Worm (Caenorhabditis elegans) whole organism, L4 larva: ENCODE measurements around the gene ZC53.1.

ENCODE experiments used
- F49E8.2 ChIP-seq: sonication (generic microtip); optimal IDR thresholded peaks from 2 replicates; lab custom pipeline; 2016; ENCODE audit warnings: missing compliant biosample characterization, mild to moderate bottlenecking, missing genetic modification characterization, borderline replicate concordance
- Y5F2A.4 ChIP-seq: fragments of 200-800 bp; sonication (Bioruptor generic); optimal IDR thresholded peaks from 2 replicates; lab custom pipeline; 2018; ENCODE audit warnings: mild to moderate bottlenecking, missing genetic modification characterization, missing compliant biosample characterization
- aly-2 ChIP-seq: sonication (generic microtip); optimal IDR thresholded peaks from 2 replicates; lab custom pipeline; 2018; ENCODE audit warnings: missing biosample characterization, missing genetic modification characterization
- ama-1 ChIP-seq: fragments of 150-350 bp; optimal IDR thresholded peaks from 2 replicates; lab custom pipeline; 2014; ENCODE audit warnings: inconsistent platforms, mixed read lengths
- egl-27 ChIP-seq: sonication (generic microtip); optimal IDR thresholded peaks from 3 replicates; lab custom pipeline; 2017; ENCODE audit warnings: missing biosample characterization, missing genetic modification reagents, missing genetic modification characterization
- mdl-1 ChIP-seq, 2 experiments: fragments of 150-350 bp in 1 of 2; sonication (generic microtip) in 1 of 2; optimal IDR thresholded peaks; 2 replicates each; lab custom pipeline; 2014 to 2017; ENCODE audit warnings: missing biosample characterization in 2 of 2, missing genetic modification characterization in 2 of 2
- nhr-111 ChIP-seq: fragments of 200-800 bp; sonication (Bioruptor generic); optimal IDR thresholded peaks from 2 replicates; lab custom pipeline; 2018; ENCODE audit warnings: mild to moderate bottlenecking, missing genetic modification characterization, missing compliant biosample characterization
- nhr-76 ChIP-seq: fragments of 150-350 bp; optimal IDR thresholded peaks from 2 replicates; lab custom pipeline; 2014; ENCODE audit warnings: missing biosample characterization, missing genetic modification characterization
- php-3 ChIP-seq: fragments of 200-800 bp; sonication (Bioruptor generic); IDR thresholded peaks from 2 replicates; pipeline ENCODE4 v1.3.6; 2022; ENCODE audit warnings: missing genetic modification reagents, missing genetic modification characterization, missing compliant biosample characterization
- pqm-1 ChIP-seq: sonication (generic microtip); optimal IDR thresholded peaks from 2 replicates; lab custom pipeline; 2017; ENCODE audit warnings: missing biosample characterization, missing genetic modification characterization
- snpc-4 ChIP-seq: fragments of 150-350 bp; optimal IDR thresholded peaks from 2 replicates; lab custom pipeline; 2014; ENCODE audit warnings: missing biosample characterization, missing genetic modification characterization
- unc-39 ChIP-seq: sonication (generic microtip); optimal IDR thresholded peaks from 2 replicates; lab custom pipeline; 2017; ENCODE audit warnings: missing biosample characterization, missing genetic modification characterization

DNA sequence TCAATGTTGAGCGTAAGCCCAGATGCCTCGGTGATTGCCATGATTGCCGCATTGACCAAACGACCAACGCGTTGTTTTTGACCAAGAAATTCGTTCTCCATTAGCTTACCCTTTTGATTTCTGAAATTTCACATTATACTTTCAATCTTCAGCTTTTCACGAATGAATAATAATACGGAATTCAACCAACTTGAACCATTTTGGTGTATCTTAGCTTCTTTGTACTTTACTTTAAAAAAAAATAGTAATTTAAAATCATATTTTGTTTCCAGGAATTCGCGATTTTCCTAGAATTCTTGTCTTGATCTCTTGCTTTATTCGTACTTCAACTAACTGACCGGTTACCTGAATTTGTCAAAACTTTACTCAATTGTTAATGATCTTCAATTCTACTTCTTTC, 11.0 kb upstream of the ZC53.1 start, which contains the start of gene ZC53.2:
- TF ChIP-seq mdl-1 (tag; optimal IDR thresholded peaks at IDR 0.05; lab: Kevin White, UChicago): no peak
- no peak for TF ChIP-seq unc-39 (tag; lab: Kevin White, UChicago)
- no peak for TF ChIP-seq egl-27 (tag; lab: Kevin White, UChicago)
- no peak for TF ChIP-seq F49E8.2
- no peak for TF ChIP-seq php-3 (GFP tag; lab: Robert Waterston, UW)
- TF ChIP-seq pqm-1: no peak
- no peak for TF ChIP-seq nhr-111
- no peak for TF ChIP-seq snpc-4 (tag; lab: Kevin White, UChicago)
- no peak for TF ChIP-seq ama-1
- TF ChIP-seq aly-2 (tag; lab: Kevin White, UChicago): no peak
- no peak for TF ChIP-seq nhr-76
- no peak for TF ChIP-seq Y5F2A.4
